Worm (Caenorhabditis elegans) whole organism, early embryonic: ENCODE results near the gene sgcb-1.

Source experiments
- B0310.2 ChIP-seq: sonication (generic microtip); optimal IDR thresholded peaks from 2 replicates; lab custom pipeline; 2016; ENCODE audit warnings: mild to moderate bottlenecking, missing genetic modification characterization, missing compliant biosample characterization
- F13C5.2 ChIP-seq: sonication (generic microtip); optimal IDR thresholded peaks from 2 replicates; lab custom pipeline; 2017; ENCODE audit warnings: mild to moderate bottlenecking, missing genetic modification characterization, inconsistent platforms, missing compliant biosample characterization
- aly-1 ChIP-seq: sonication (generic microtip); optimal IDR thresholded peaks from 2 replicates; lab custom pipeline; 2016; ENCODE audit warnings: missing genetic modification characterization, missing compliant biosample characterization
- ama-1 ChIP-seq: fragments of 150-350 bp; optimal IDR thresholded peaks from 2 replicates; lab custom pipeline; 2014
- ceh-13 ChIP-seq: fragments of 200-800 bp; sonication (Bioruptor generic); optimal IDR thresholded peaks from 2 replicates; lab custom pipeline; 2018; ENCODE audit warnings: mild to moderate bottlenecking, missing genetic modification characterization, missing compliant biosample characterization
- ceh-36 ChIP-seq: sonication (generic microtip); optimal IDR thresholded peaks from 2 replicates; lab custom pipeline; 2016; ENCODE audit warnings: missing genetic modification characterization, inconsistent platforms, missing compliant biosample characterization
- ets-7 ChIP-seq: sonication (generic microtip); optimal IDR thresholded peaks from 2 replicates; lab custom pipeline; 2016; ENCODE audit warnings: missing genotype, missing genetic modification characterization, missing compliant biosample characterization
- flt-1 ChIP-seq: fragments of 200-800 bp; sonication (Bioruptor generic); IDR thresholded peaks from 2 replicates; pipeline ENCODE4 v1.3.6; 2022; ENCODE audit warnings: missing genetic modification characterization, missing compliant biosample characterization
- hmbx-1 ChIP-seq: sonication (generic microtip); optimal IDR thresholded peaks from 2 replicates; lab custom pipeline; 2016; ENCODE audit warnings: mild to moderate bottlenecking, missing genetic modification characterization, missing compliant biosample characterization
- hmg-4 ChIP-seq: fragments of 200-800 bp; sonication (Bioruptor generic); optimal IDR thresholded peaks from 2 replicates; lab custom pipeline; 2018; ENCODE audit warnings: mild to moderate bottlenecking, missing genetic modification characterization, missing compliant biosample characterization
- hnd-1 ChIP-seq: sonication (generic microtip); optimal IDR thresholded peaks from 2 replicates; lab custom pipeline; 2016; ENCODE audit warnings: missing genetic modification characterization, missing compliant biosample characterization
- pes-1 ChIP-seq: fragments of 200-800 bp; sonication (Bioruptor generic); IDR thresholded peaks from 2 replicates; pipeline ENCODE4 v1.3.6; 2022; ENCODE audit warnings: missing genetic modification reagents, missing genetic modification characterization, missing compliant biosample characterization
- scrt-1 ChIP-seq: fragments of 200-800 bp; sonication (Bioruptor generic); IDR thresholded peaks from 2 replicates; pipeline ENCODE4 v1.3.6; 2022; ENCODE audit warnings: missing genetic modification characterization, missing compliant biosample characterization
- sea-1 ChIP-seq: fragments of 200-800 bp; sonication (Bioruptor generic); conservative IDR thresholded peaks from 2 replicates; pipeline ENCODE4 v1.3.6; 2022; ENCODE audit warnings: missing genetic modification characterization, missing compliant biosample characterization
- tbx-11 ChIP-seq: fragments of 200-800 bp; sonication (Bioruptor generic); IDR thresholded peaks from 2 replicates; pipeline ENCODE4 v1.3.6; 2022; ENCODE audit warnings: missing genetic modification characterization, missing compliant biosample characterization
- tbx-37 ChIP-seq: fragments of 200-800 bp; sonication (Bioruptor generic); conservative IDR thresholded peaks from 2 replicates; pipeline ENCODE4 v1.3.6; 2022; ENCODE audit warnings: missing genetic modification reagents, missing genetic modification characterization, missing compliant biosample characterization
- tra-4 ChIP-seq: sonication (generic microtip); optimal IDR thresholded peaks from 2 replicates; lab custom pipeline; 2017; ENCODE audit warnings: missing genetic modification characterization, missing compliant biosample characterization

The sgcb-1 gene

ce11 chrII:325639-326350 is at the start of gene sgcb-1:
sgcb-1 (plus strand) TSS chrII:326300.
- no peak for TF ChIP-seq ama-1 (lab: Kevin White, UChicago)
- TF ChIP-seq hmg-4 = no peak
- TF ChIP-seq ets-7 = no peak
- TF ChIP-seq hnd-1 = no peak
- TF ChIP-seq aly-1 (tag; lab: Kevin White, UChicago) = no peak
- no peak for TF ChIP-seq tra-4 (tag; lab: Kevin White, UChicago)
- TF ChIP-seq ceh-13 (GFP tag; lab: Kevin White, UChicago) = no peak
- no peak for TF ChIP-seq sea-1
- no peak for TF ChIP-seq ceh-36 (tag; lab: Kevin White, UChicago)
- TF ChIP-seq hmbx-1 = no peak
- no peak for TF ChIP-seq flt-1
- TF ChIP-seq tbx-11 (GFP tag; lab: Robert Waterston, UW) = no peak
- TF ChIP-seq tbx-37 (GFP tag; lab: Robert Waterston, UW) = no peak
- TF ChIP-seq F13C5.2 (tag; lab: Kevin White, UChicago) = no peak
- no peak for TF ChIP-seq B0310.2 (tag; lab: Kevin White, UChicago)

ce11 chrII:278636-279035 is 47.5 kb upstream of the sgcb-1 start, which contains the start of gene B0432.8:
B0432.8 (minus strand) TSS chrII:278736.
- TF ChIP-seq ama-1 (lab: Kevin White, UChicago) = no peak
- no peak for TF ChIP-seq tra-4 (tag; lab: Kevin White, UChicago)
- no peak for TF ChIP-seq ceh-13 (GFP tag; lab: Kevin White, UChicago)
- TF ChIP-seq sea-1 = no peak
- TF ChIP-seq tbx-37 (GFP tag; lab: Robert Waterston, UW) = no peak
- no peak for TF ChIP-seq hmbx-1
- TF ChIP-seq ceh-36 (tag; lab: Kevin White, UChicago) = no peak
- TF ChIP-seq hmg-4 = no peak
- no peak for TF ChIP-seq B0310.2 (tag; lab: Kevin White, UChicago)
- no peak for TF ChIP-seq tbx-11 (GFP tag; lab: Robert Waterston, UW)
- TF ChIP-seq scrt-1 (GFP tag; lab: Robert Waterston, UW) = no peak
- TF ChIP-seq ets-7 = no peak
- TF ChIP-seq F13C5.2 (tag; lab: Kevin White, UChicago) = no peak
- TF ChIP-seq aly-1 (tag; lab: Kevin White, UChicago) = no peak
- TF ChIP-seq hnd-1 = no peak
- TF ChIP-seq flt-1 = no peak
- no peak for TF ChIP-seq pes-1

- TF ChIP-seq aly-1 (tag; lab: Kevin White, UChicago) (no peak), tbx-37 (GFP tag; lab: Robert Waterston, UW) (no peak), scrt-1 (GFP tag; lab: Robert Waterston, UW) (no peak), hnd-1 (no peak), F13C5.2 (tag; lab: Kevin White, UChicago) (no peak), ama-1 (lab: Kevin White, UChicago) (no peak), pes-1 (no peak), B0310.2 (tag; lab: Kevin White, UChicago) (no peak), hmg-4 (no peak), ets-7 (no peak), hmbx-1 (no peak), tbx-11 (GFP tag; lab: Robert Waterston, UW) (no peak), tra-4 (tag; lab: Kevin White, UChicago) (no peak), flt-1 (no peak)
These were observed 43.6 kb upstream of the sgcb-1 start, which contains the start of gene trul-1 for ce11 chrII:282483-282882. trul-1 (minus strand) TSS chrII:282583.

ce11 chrII:283594-283993 is 42.5 kb upstream of the sgcb-1 start, which contains the start of gene B0432.9:
B0432.9 (minus strand) TSS chrII:283694.
- no peak for TF ChIP-seq hnd-1
- no peak for TF ChIP-seq tra-4 (tag; lab: Kevin White, UChicago)
- no peak for TF ChIP-seq flt-1
- TF ChIP-seq hmbx-1 = no peak
- no peak for TF ChIP-seq ceh-36 (tag; lab: Kevin White, UChicago)
- no peak for TF ChIP-seq scrt-1 (GFP tag; lab: Robert Waterston, UW)
- TF ChIP-seq aly-1 (tag; lab: Kevin White, UChicago) = no peak
- TF ChIP-seq ets-7 = no peak
- no peak for TF ChIP-seq F13C5.2 (tag; lab: Kevin White, UChicago)
- TF ChIP-seq tbx-11 (GFP tag; lab: Robert Waterston, UW) = no peak
- no peak for TF ChIP-seq hmg-4
- no peak for TF ChIP-seq ama-1 (lab: Kevin White, UChicago)
- no peak for TF ChIP-seq B0310.2 (tag; lab: Kevin White, UChicago)
- no peak for TF ChIP-seq tbx-37 (GFP tag; lab: Robert Waterston, UW)
- TF ChIP-seq pes-1 = no peak
- no peak for TF ChIP-seq ceh-13 (GFP tag; lab: Kevin White, UChicago)
- TF ChIP-seq sea-1 = no peak

- no peak for TF ChIP-seq hmbx-1
- TF ChIP-seq B0310.2 (tag; lab: Kevin White, UChicago) = no peak
- TF ChIP-seq sea-1 = no peak
These were observed 40.2 kb upstream of the sgcb-1 start, which contains the start of gene B0432.10 for ce11 chrII:285627-286550. B0432.10 (minus strand) TSS chrII:286275.

ce11 chrII:286551-286724 is 39.7 kb upstream of the sgcb-1 start, which contains the start of gene misc-1:
misc-1 (plus strand) TSS chrII:286625.
- no peak for TF ChIP-seq ceh-13 (GFP tag; lab: Kevin White, UChicago)
- no peak for TF ChIP-seq hnd-1
- no peak for TF ChIP-seq sea-1
- no peak for TF ChIP-seq tbx-37 (GFP tag; lab: Robert Waterston, UW)
- no peak for TF ChIP-seq flt-1
- no peak for TF ChIP-seq B0310.2 (tag; lab: Kevin White, UChicago)
- TF ChIP-seq hmbx-1 = no peak
- TF ChIP-seq tra-4 (tag; lab: Kevin White, UChicago) = no peak
- no peak for TF ChIP-seq ets-7
- no peak for TF ChIP-seq ama-1 (lab: Kevin White, UChicago)
- TF ChIP-seq ceh-36 (tag; lab: Kevin White, UChicago) = no peak
